Worm (Caenorhabditis elegans) whole organism, L3 larva: ENCODE measurements around the gene T20D4.3.

Experiments used
- R02D3.7 ChIP-seq: fragments of 150-350 bp; optimal IDR thresholded peaks from 2 replicates; lab custom pipeline; 2014; ENCODE audit warnings: missing biosample characterization, missing genetic modification characterization
- ZK546.5 ChIP-seq: sonication (generic microtip); optimal IDR thresholded peaks from 2 replicates; lab custom pipeline; 2017; ENCODE audit warnings: missing biosample characterization, missing genetic modification characterization
- ama-1 ChIP-seq: fragments of 150-350 bp; optimal IDR thresholded peaks from 2 replicates; lab custom pipeline; 2018
- ceh-16 ChIP-seq: sonication (generic microtip); optimal IDR thresholded peaks from 2 replicates; lab custom pipeline; 2017; ENCODE audit warnings: missing biosample characterization, missing genetic modification characterization
- ceh-28 ChIP-seq: fragments of 150-350 bp; optimal IDR thresholded peaks from 2 replicates; lab custom pipeline; 2014; ENCODE audit warnings: missing biosample characterization, missing genetic modification reagents, missing genetic modification characterization
- ceh-82 ChIP-seq: fragments of 150-350 bp; optimal IDR thresholded peaks from 2 replicates; lab custom pipeline; 2014; ENCODE audit warnings: missing biosample characterization, missing genetic modification characterization
- ceh-9 ChIP-seq: sonication (generic microtip); optimal IDR thresholded peaks from 2 replicates; lab custom pipeline; 2018; ENCODE audit warnings: missing biosample characterization, missing genetic modification characterization
- daf-12 ChIP-seq: fragments of 150-350 bp; optimal IDR thresholded peaks from 2 replicates; lab custom pipeline; 2014; ENCODE audit warnings: missing biosample characterization, missing genetic modification reagents, missing genetic modification characterization
- egl-27 ChIP-seq: sonication (generic microtip); optimal IDR thresholded peaks from 4 replicates; lab custom pipeline; 2017; ENCODE audit warnings: missing biosample characterization, missing genetic modification reagents, missing genetic modification characterization
- elt-2 ChIP-seq: sonication (generic microtip); optimal IDR thresholded peaks from 2 replicates; lab custom pipeline; 2016; ENCODE audit warnings: missing genetic modification reagents, mild to moderate bottlenecking, missing genetic modification characterization, missing compliant biosample characterization
- elt-3 ChIP-seq, 3 experiments: fragments of 150-350 bp in 1 of 3; sonication (generic microtip) in 2 of 3; optimal IDR thresholded peaks; 2 replicates in 2 of 3; 4 replicates in 1 of 3; lab custom pipeline; 2014 to 2017; ENCODE audit warnings: missing biosample characterization in 3 of 3, missing genetic modification characterization in 3 of 3
- eor-1 ChIP-seq, 2 experiments: fragments of 150-350 bp; optimal IDR thresholded peaks; 2 replicates each; lab custom pipeline; 2014 to 2018; ENCODE audit warnings: missing biosample characterization in 2 of 2, missing genetic modification characterization in 2 of 2
- fkh-10 ChIP-seq: sonication (generic microtip); optimal IDR thresholded peaks from 2 replicates; lab custom pipeline; 2017; ENCODE audit warnings: missing biosample characterization, missing genetic modification reagents, missing genetic modification characterization
- fos-1 ChIP-seq: fragments of 150-350 bp; optimal IDR thresholded peaks from 2 replicates; lab custom pipeline; 2014; ENCODE audit warnings: missing biosample characterization, missing genetic modification characterization
- hmg-11 ChIP-seq: sonication (generic microtip); optimal IDR thresholded peaks from 2 replicates; lab custom pipeline; 2016; ENCODE audit warnings: missing genetic modification characterization, missing compliant biosample characterization
- jun-1 ChIP-seq: fragments of 150-350 bp; optimal IDR thresholded peaks from 2 replicates; lab custom pipeline; 2014; ENCODE audit warnings: missing biosample characterization, missing genetic modification reagents, missing genetic modification characterization
- lin-15B ChIP-seq: fragments of 150-350 bp; optimal IDR thresholded peaks from 2 replicates; lab custom pipeline; 2014; ENCODE audit warnings: missing biosample characterization, missing genetic modification characterization
- lin-39 ChIP-seq: fragments of 150-350 bp; optimal IDR thresholded peaks from 2 replicates; lab custom pipeline; 2018; ENCODE audit warnings: missing biosample characterization, missing genetic modification reagents, missing genetic modification characterization
- lsy-12 ChIP-seq: sonication (generic microtip); optimal IDR thresholded peaks from 2 replicates; lab custom pipeline; 2016; ENCODE audit warnings: mild to moderate bottlenecking, missing genetic modification characterization, missing compliant biosample characterization
- mdl-1 ChIP-seq: fragments of 150-350 bp; optimal IDR thresholded peaks from 2 replicates; lab custom pipeline; 2014; ENCODE audit warnings: missing biosample characterization, missing genetic modification characterization
- mml-1 ChIP-seq: fragments of 150-350 bp; sonication (generic microtip); optimal IDR thresholded peaks from 3 replicates; lab custom pipeline; 2014; ENCODE audit warnings: missing biosample characterization, missing genetic modification characterization
- nfya-1 ChIP-seq: sonication (generic microtip); optimal IDR thresholded peaks from 2 replicates; lab custom pipeline; 2017; ENCODE audit warnings: missing genetic modification characterization, mild to moderate bottlenecking, missing compliant biosample characterization, antibody characterized with exemption, moderate library complexity; ENCODE audit not compliant: insufficient read depth
- nhr-11 ChIP-seq: fragments of 150-350 bp; optimal IDR thresholded peaks from 2 replicates; lab custom pipeline; 2014; ENCODE audit warnings: missing biosample characterization, missing genetic modification characterization
- nhr-12 ChIP-seq: fragments of 150-350 bp; optimal IDR thresholded peaks from 2 replicates; lab custom pipeline; 2014; ENCODE audit warnings: missing biosample characterization, missing genetic modification characterization
- nhr-23 ChIP-seq: fragments of 150-350 bp; optimal IDR thresholded peaks from 2 replicates; lab custom pipeline; 2014; ENCODE audit warnings: missing biosample characterization, missing genetic modification reagents, missing genetic modification characterization
- nhr-237 ChIP-seq: fragments of 150-350 bp; optimal IDR thresholded peaks from 2 replicates; lab custom pipeline; 2014; ENCODE audit warnings: missing biosample characterization, missing genetic modification characterization
- nhr-25 ChIP-seq: sonication (generic microtip); optimal IDR thresholded peaks from 2 replicates; lab custom pipeline; 2017; ENCODE audit warnings: missing biosample characterization, missing genetic modification characterization
- nhr-43 ChIP-seq: sonication (generic microtip); optimal IDR thresholded peaks from 2 replicates; lab custom pipeline; 2016; ENCODE audit warnings: mild to moderate bottlenecking, missing genetic modification characterization, missing compliant biosample characterization; ENCODE audit not compliant: poor library complexity, severe bottlenecking
- nhr-76 ChIP-seq: fragments of 150-350 bp; sonication (generic microtip); optimal IDR thresholded peaks from 5 replicates; lab custom pipeline; 2014; ENCODE audit warnings: missing biosample characterization, missing genetic modification characterization
- nhr-77 ChIP-seq: fragments of 150-350 bp; optimal IDR thresholded peaks from 2 replicates; lab custom pipeline; 2014; ENCODE audit warnings: missing biosample characterization, missing genetic modification characterization
- pha-4 ChIP-seq: fragments of 150-350 bp; optimal IDR thresholded peaks from 2 replicates; lab custom pipeline; 2014; ENCODE audit warnings: missing biosample characterization, missing genetic modification reagents, missing genetic modification characterization
- pqm-1 ChIP-seq: fragments of 150-350 bp; optimal IDR thresholded peaks from 2 replicates; lab custom pipeline; 2017; ENCODE audit warnings: missing biosample characterization, missing genetic modification characterization, inconsistent platforms
- sea-2 ChIP-seq: fragments of 150-350 bp; sonication (generic microtip); optimal IDR thresholded peaks from 4 replicates; lab custom pipeline; 2014; ENCODE audit warnings: missing biosample characterization, missing genetic modification reagents, missing genetic modification characterization
- skn-1 ChIP-seq: fragments of 150-350 bp; optimal IDR thresholded peaks from 2 replicates; lab custom pipeline; 2014; ENCODE audit warnings: missing biosample characterization, missing genetic modification characterization
- tbx-2 ChIP-seq: sonication (generic microtip); optimal IDR thresholded peaks from 2 replicates; lab custom pipeline; 2016; ENCODE audit warnings: mild to moderate bottlenecking, missing genetic modification characterization, missing compliant biosample characterization
- unc-39 ChIP-seq: sonication (generic microtip); optimal IDR thresholded peaks from 4 replicates; lab custom pipeline; 2017; ENCODE audit warnings: missing biosample characterization, missing genetic modification characterization
- unc-62 ChIP-seq: fragments of 150-350 bp; sonication (generic microtip); optimal IDR thresholded peaks from 4 replicates; lab custom pipeline; 2014; ENCODE audit warnings: missing biosample characterization, missing genetic modification reagents, missing genetic modification characterization
- zag-1 ChIP-seq: fragments of 150-350 bp; optimal IDR thresholded peaks from 2 replicates; lab custom pipeline; 2014; ENCODE audit warnings: missing biosample characterization, missing genetic modification characterization
- ztf-11 ChIP-seq: fragments of 150-350 bp; optimal IDR thresholded peaks from 2 replicates; lab custom pipeline; 2014; ENCODE audit warnings: missing biosample characterization, missing genetic modification characterization

T20D4.3 gene

DNA sequence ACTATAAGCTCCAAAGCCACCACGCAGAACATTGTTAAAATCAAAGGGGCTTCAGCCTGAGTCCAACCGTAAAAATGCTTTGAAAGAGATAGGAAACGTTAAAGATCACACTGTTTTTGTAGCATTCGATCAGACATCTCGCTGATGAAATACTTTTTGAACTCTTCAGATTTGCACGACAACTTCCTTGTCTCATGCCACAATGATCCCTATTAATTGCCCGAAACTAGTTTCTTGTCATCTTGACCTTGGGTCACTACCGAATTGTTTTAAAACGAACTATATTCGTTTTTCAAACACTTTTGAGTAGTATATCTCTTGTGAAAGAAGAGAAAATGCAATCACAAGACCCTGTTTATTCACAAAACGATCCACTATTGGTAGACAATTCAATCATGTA, at the start of gene T20D4.3:
Gene T20D4.3 (plus strand): TSS at position 301 of the 400 bp plus-strand sequence.
- no peak for TF ChIP-seq nhr-25
- TF ChIP-seq pha-4 (tag; lab: Kevin White, UChicago): no peak
- TF ChIP-seq R02D3.7 (tag; lab: Kevin White, UChicago): no peak
- TF ChIP-seq, all 47 proteins: peak for 0

DNA sequence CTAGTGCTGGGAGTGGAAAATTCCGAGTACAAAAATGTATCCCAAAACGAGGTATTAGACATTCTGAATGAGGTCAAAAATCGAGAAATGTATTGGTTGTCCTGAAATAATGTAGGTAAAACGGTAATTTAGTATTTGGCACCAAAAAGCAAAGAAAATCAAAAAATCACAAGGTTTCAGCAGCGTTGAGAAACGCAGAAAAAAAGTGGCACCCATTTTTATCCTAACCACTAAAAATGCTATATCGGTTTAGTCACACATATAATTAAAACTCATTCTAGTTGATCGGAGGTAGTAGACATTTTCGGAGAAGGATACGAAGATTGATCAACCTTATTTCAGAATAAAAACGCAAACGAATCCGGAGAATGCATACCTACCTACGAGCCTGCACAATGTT, 45.4 kb upstream of the T20D4.3 start, which contains the start of gene srx-121:
Gene srx-121 (minus strand): TSS at position 101 of the 400 bp plus-strand sequence.
- no peak for TF ChIP-seq nhr-12 (tag; lab: Kevin White, UChicago)
- TF ChIP-seq egl-27 (tag; lab: Kevin White, UChicago): no peak
- TF ChIP-seq nhr-237: no peak
- no peak for TF ChIP-seq nhr-43 (tag; lab: Kevin White, UChicago)
- no peak for TF ChIP-seq fkh-10
- no peak for TF ChIP-seq nhr-11 (tag; lab: Kevin White, UChicago)
- no peak for TF ChIP-seq fos-1
- no peak for TF ChIP-seq ceh-16
- no peak for TF ChIP-seq nhr-25
- no peak for TF ChIP-seq unc-39 (tag; lab: Kevin White, UChicago)
- TF ChIP-seq skn-1 (tag; lab: Kevin White, UChicago): no peak
- no peak for TF ChIP-seq elt-2
- no peak for TF ChIP-seq sea-2
- TF ChIP-seq mml-1 (tag; lab: Kevin White, UChicago): no peak
- TF ChIP-seq ztf-11 (tag; lab: Kevin White, UChicago): no peak
- TF ChIP-seq nhr-76: no peak
- no peak for TF ChIP-seq eor-1 (tag; optimal IDR thresholded peaks at IDR 0.05; lab: Kevin White, UChicago)
- no peak for TF ChIP-seq elt-3 (tag; optimal IDR thresholded peaks at IDR 0.05; lab: Kevin White, UChicago)
- TF ChIP-seq lin-15B (tag; lab: Kevin White, UChicago): no peak

DNA sequence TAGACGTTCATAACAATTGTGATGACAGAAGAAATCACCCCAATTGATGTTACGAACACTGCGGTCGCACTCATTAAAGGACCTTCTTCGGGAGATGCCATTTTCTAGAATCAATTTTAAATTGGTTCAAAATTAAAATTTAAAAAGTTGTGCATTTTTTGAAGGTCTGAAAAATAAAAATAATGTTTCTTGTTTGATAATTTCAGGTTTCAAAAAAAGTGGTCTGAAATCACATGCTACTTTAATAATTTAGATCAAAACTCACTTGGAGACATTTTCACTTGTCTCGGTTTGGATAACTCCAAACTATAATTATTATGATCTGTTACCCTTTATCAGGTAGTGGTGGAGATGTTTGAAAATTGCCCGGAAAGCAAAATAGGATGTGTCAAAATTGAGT, 41.1 kb upstream of the T20D4.3 start, which contains the start of gene srbc-2:
Gene srbc-2 (minus strand): TSS at position 101 of the 400 bp plus-strand sequence.
- TF ChIP-seq elt-2: no peak

DNA sequence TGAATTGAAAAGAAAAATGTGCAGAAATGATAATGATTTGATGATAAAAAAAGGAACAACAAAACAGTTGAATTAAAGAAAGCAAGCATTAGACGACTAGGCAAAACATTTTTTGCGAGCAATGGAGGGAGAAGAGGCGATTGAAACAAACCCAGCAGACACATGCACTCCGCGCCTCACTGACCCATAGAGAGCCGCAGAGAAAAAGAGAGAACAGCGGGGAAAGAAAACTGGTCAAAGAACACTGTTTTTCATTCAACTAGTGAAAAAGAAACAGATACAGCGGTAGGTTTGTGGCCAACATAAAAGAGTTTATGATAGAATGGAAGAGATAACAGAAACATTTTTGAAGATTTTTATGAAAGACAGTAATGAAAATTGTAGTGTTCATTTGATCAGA, 29.7 kb upstream of the T20D4.3 start:
- TF ChIP-seq daf-12 (tag; lab: Kevin White, UChicago) (no peak), ZK546.5 (tag; lab: Kevin White, UChicago) (no peak), tbx-2 (no peak), nhr-23 (tag; lab: Kevin White, UChicago) (peak; percentile 31), jun-1 (tag; lab: Kevin White, UChicago) (peak; percentile 17), ceh-16 (no peak), nhr-76 (no peak), unc-62 (GFP tag; lab: Kevin White, UChicago) (no peak), ceh-82 (tag; lab: Kevin White, UChicago) (no peak), mdl-1 (tag; lab: Kevin White, UChicago) (no peak), hmg-11 (no peak), lin-15B (tag; lab: Kevin White, UChicago) (no peak), ceh-28 (peak; percentile 36), mml-1 (tag; lab: Kevin White, UChicago) (no peak), fkh-10 (no peak), nfya-1 (tag; lab: Kevin White, UChicago) (no peak), nhr-12 (tag; lab: Kevin White, UChicago) (no peak), ztf-11 (tag; lab: Kevin White, UChicago) (no peak), ceh-9 (no peak), sea-2 (no peak), nhr-11 (tag; lab: Kevin White, UChicago) (no peak), egl-27 (tag; lab: Kevin White, UChicago) (no peak), nhr-237 (no peak), elt-2 (peak; percentile 64), pqm-1 (tag; lab: Kevin White, UChicago) (peak; percentile 62), lin-39 (tag; lab: Kevin White, UChicago) (peak; percentile 3), lsy-12 (tag; lab: Kevin White, UChicago) (no peak), pha-4 (tag; lab: Kevin White, UChicago) (no peak), fos-1 (no peak), skn-1 (tag; lab: Kevin White, UChicago) (no peak), zag-1 (tag; lab: Kevin White, UChicago) (no peak), nhr-77 (tag; lab: Kevin White, UChicago) (no peak), ama-1 (lab: Kevin White, UChicago) (no peak)
- TF ChIP-seq, all 47 proteins: peak for 6
